Worm (Caenorhabditis elegans) whole organism, mixed stage, embryonic: ENCODE results near the gene Y53G8B.1.

Experiments
- blmp-1 ChIP-seq: fragments of 150-350 bp; optimal IDR thresholded peaks from 2 replicates; lab custom pipeline; 2014; ENCODE audit warnings: missing biosample characterization, missing genetic modification characterization
- ceh-83 ChIP-seq: fragments of 200-800 bp; sonication (Bioruptor generic); optimal IDR thresholded peaks from 2 replicates; lab custom pipeline; 2018; ENCODE audit warnings: mild to moderate bottlenecking, missing genetic modification characterization, missing compliant biosample characterization
- lsy-2 ChIP-seq: fragments of 150-350 bp; optimal IDR thresholded peaks from 2 replicates; lab custom pipeline; 2014; ENCODE audit warnings: missing biosample characterization, missing genetic modification characterization
- mep-1 ChIP-seq: fragments of 150-350 bp; optimal IDR thresholded peaks from 2 replicates; lab custom pipeline; 2017; ENCODE audit warnings: missing biosample characterization, missing genetic modification reagents, missing genetic modification characterization, inconsistent platforms
- nhr-237 ChIP-seq: fragments of 150-350 bp; optimal IDR thresholded peaks from 2 replicates; lab custom pipeline; 2014; ENCODE audit warnings: missing biosample characterization, missing genetic modification characterization
- pha-4 ChIP-seq: fragments of 150-350 bp; optimal IDR thresholded peaks from 2 replicates; lab custom pipeline; 2018; ENCODE audit warnings: missing biosample characterization, missing genetic modification reagents, missing genetic modification characterization

DNA sequence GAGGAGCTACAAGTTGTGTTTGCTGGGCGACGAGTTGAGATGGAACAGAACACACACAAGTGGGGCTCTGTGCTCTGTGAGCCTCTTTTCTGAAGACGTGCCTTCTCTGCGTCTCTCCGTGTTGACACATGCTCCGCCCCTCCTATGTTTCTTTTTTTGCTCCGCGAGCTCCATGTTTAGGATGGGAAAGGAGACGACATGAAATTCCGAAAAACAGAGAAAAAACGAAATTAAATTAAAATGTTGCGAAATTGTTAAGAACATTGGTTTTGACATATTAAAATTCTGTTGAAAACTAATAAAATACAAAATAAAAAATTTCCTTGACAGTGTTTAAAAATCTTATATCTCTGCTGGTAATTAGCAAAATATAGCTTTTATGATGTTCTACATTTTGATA is 10.1 kb downstream of the Y53G8B.1 start, which contains the start of gene mec-12:
- TF ChIP-seq pha-4 (tag; lab: Kevin White, UChicago) (no peak), lsy-2 (no peak), blmp-1 (tag; lab: Kevin White, UChicago) (no peak), ceh-83 (GFP tag; lab: Kevin White, UChicago) (no peak), nhr-237 (tag; lab: Kevin White, UChicago) (no peak), mep-1 (tag; lab: Kevin White, UChicago) (no peak)
